Worm (Caenorhabditis elegans) whole organism, young adult: ENCODE results near the gene K10B3.1.

Experiments
- B0336.3 ChIP-seq: fragments of 200-800 bp; sonication (Bioruptor generic); IDR thresholded peaks from 2 replicates; pipeline ENCODE4 v1.3.6; 2022; ENCODE audit warnings: missing genetic modification characterization, missing compliant biosample characterization
- T07F8.4 ChIP-seq: sonication (generic microtip); optimal IDR thresholded peaks from 2 replicates; lab custom pipeline; 2016; ENCODE audit warnings: mild to moderate bottlenecking, missing genetic modification characterization, moderate library complexity, missing compliant biosample characterization
- Y56A3A.18 ChIP-seq: fragments of 200-800 bp; sonication (Bioruptor generic); IDR thresholded peaks from 2 replicates; pipeline ENCODE4 v1.3.6; 2022; ENCODE audit warnings: missing genetic modification reagents, missing genetic modification characterization, missing compliant biosample characterization
- Y67H2A.10 ChIP-seq: fragments of 200-800 bp; sonication (Bioruptor generic); conservative IDR thresholded peaks from 2 replicates; pipeline ENCODE4 v1.3.6; 2022; ENCODE audit warnings: missing genetic modification reagents, missing genetic modification characterization, missing compliant biosample characterization
- athp-1 ChIP-seq: sonication (generic microtip); optimal IDR thresholded peaks from 2 replicates; lab custom pipeline; 2017; ENCODE audit warnings: mild to moderate bottlenecking, missing genetic modification characterization, missing compliant biosample characterization
- cebp-1 ChIP-seq, 2 experiments: fragments of 200-800 bp in 1 of 2; sonication (Bioruptor generic) in 1 of 2; sonication (generic microtip) in 1 of 2; IDR thresholded peaks in 1 of 2; optimal IDR thresholded peaks in 1 of 2; 2 replicates each; pipeline versions ENCODE4 v1.3.6 to Lab custom; 2017 to 2022; ENCODE audit warnings: missing compliant biosample characterization in 2 of 2, missing genetic modification characterization in 2 of 2, mild to moderate bottlenecking in 1 of 2, missing genetic modification reagents in 1 of 2, moderate library complexity in 1 of 2
- ceh-27 ChIP-seq: fragments of 200-800 bp; sonication (Bioruptor generic); optimal IDR thresholded peaks from 2 replicates; lab custom pipeline; 2018; ENCODE audit warnings: mild to moderate bottlenecking, missing genetic modification characterization, moderate library complexity, missing compliant biosample characterization
- ceh-40 ChIP-seq: fragments of 200-800 bp; sonication (Bioruptor generic); IDR thresholded peaks from 2 replicates; pipeline ENCODE4 v1.3.6; 2022; ENCODE audit warnings: missing genetic modification characterization, missing compliant biosample characterization
- ceh-79 ChIP-seq: sonication (generic microtip); optimal IDR thresholded peaks from 2 replicates; lab custom pipeline; 2017; ENCODE audit warnings: mild to moderate bottlenecking, missing genetic modification characterization, missing compliant biosample characterization
- dox-1 ChIP-seq: fragments of 200-800 bp; sonication (Bioruptor generic); IDR thresholded peaks from 2 replicates; pipeline ENCODE4 v1.3.6; 2022; ENCODE audit warnings: missing genetic modification reagents, missing genetic modification characterization, missing compliant biosample characterization
- egrh-3 ChIP-seq: fragments of 200-800 bp; sonication (Bioruptor generic); IDR thresholded peaks from 2 replicates; pipeline ENCODE4 v1.3.6; 2022; ENCODE audit warnings: missing genetic modification reagents, missing genetic modification characterization, missing compliant biosample characterization
- hlh-26 ChIP-seq: fragments of 200-800 bp; sonication (Bioruptor generic); conservative IDR thresholded peaks from 2 replicates; pipeline ENCODE4 v1.3.6; 2022; ENCODE audit warnings: missing genetic modification reagents, missing genetic modification characterization, missing compliant biosample characterization
- hmg-1.2 ChIP-seq: fragments of 200-800 bp; sonication (Bioruptor generic); IDR thresholded peaks from 2 replicates; pipeline ENCODE4 v1.3.6; 2022; ENCODE audit warnings: missing genetic modification reagents, missing genetic modification characterization, missing compliant biosample characterization
- hrde-1 ChIP-seq: sonication (generic microtip); optimal IDR thresholded peaks from 2 replicates; lab custom pipeline; 2016; ENCODE audit warnings: missing genetic modification characterization, mild to moderate bottlenecking, missing compliant biosample characterization, moderate library complexity, missing genotype, missing genetic modification reagents, borderline replicate concordance
- hsf-1 ChIP-seq: fragments of 200-800 bp; sonication (Bioruptor generic); IDR thresholded peaks from 2 replicates; pipeline ENCODE4 v1.3.6; 2022; ENCODE audit warnings: missing genetic modification reagents, missing genetic modification characterization, missing compliant biosample characterization
- let-526 ChIP-seq: fragments of 200-800 bp; sonication (Bioruptor generic); IDR thresholded peaks from 2 replicates; pipeline ENCODE4 v1.3.6; 2022; ENCODE audit warnings: missing genetic modification reagents, missing genetic modification characterization, missing compliant biosample characterization
- let-607 ChIP-seq, 2 experiments: fragments of 200-800 bp in 1 of 2; sonication (Bioruptor generic) in 1 of 2; sonication (generic microtip) in 1 of 2; optimal IDR thresholded peaks; 2 replicates each; lab custom pipeline; 2016 to 2018; ENCODE audit warnings: mild to moderate bottlenecking in 2 of 2, missing compliant biosample characterization in 2 of 2, missing genetic modification characterization in 2 of 2, moderate library complexity in 2 of 2, missing genotype in 1 of 2
- lir-1 ChIP-seq: fragments of 200-800 bp; sonication (Bioruptor generic); conservative IDR thresholded peaks from 2 replicates; pipeline ENCODE4 v1.3.6; 2022; ENCODE audit warnings: missing genetic modification reagents, missing genetic modification characterization, missing compliant biosample characterization
- lsy-27 ChIP-seq: sonication (generic microtip); optimal IDR thresholded peaks from 2 replicates; lab custom pipeline; 2017; ENCODE audit warnings: missing genetic modification characterization, mild to moderate bottlenecking, missing compliant biosample characterization, antibody characterized with exemption, missing genotype, borderline replicate concordance; ENCODE audit not compliant: insufficient read depth
- madf-3 ChIP-seq: fragments of 200-800 bp; sonication (Bioruptor generic); IDR thresholded peaks from 2 replicates; pipeline ENCODE4 v1.3.6; 2022; ENCODE audit warnings: missing genetic modification reagents, missing genetic modification characterization, missing compliant biosample characterization
- mcd-1 ChIP-seq: fragments of 200-800 bp; sonication (Bioruptor generic); IDR thresholded peaks from 2 replicates; pipeline ENCODE4 v1.3.6; 2022; ENCODE audit warnings: missing genetic modification reagents, missing genetic modification characterization, missing compliant biosample characterization
- mes-4 ChIP-seq: sonication (generic microtip); optimal IDR thresholded peaks from 2 replicates; lab custom pipeline; 2016; ENCODE audit warnings: missing genotype, missing genetic modification characterization, missing compliant biosample characterization
- nfya-2 ChIP-seq: fragments of 200-800 bp; sonication (Bioruptor generic); IDR thresholded peaks from 2 replicates; pipeline ENCODE4 v1.3.6; 2022; ENCODE audit warnings: missing genetic modification reagents, missing genetic modification characterization, missing compliant biosample characterization
- nfyb-1 ChIP-seq: fragments of 200-800 bp; sonication (Bioruptor generic); IDR thresholded peaks from 2 replicates; pipeline ENCODE4 v1.3.6; 2022; ENCODE audit warnings: missing genetic modification reagents, missing genetic modification characterization, missing compliant biosample characterization
- nhr-80 ChIP-seq: sonication (generic microtip); optimal IDR thresholded peaks from 2 replicates; lab custom pipeline; 2016; ENCODE audit warnings: missing genetic modification characterization, missing compliant biosample characterization
- nhr-90 ChIP-seq: sonication (generic microtip); optimal IDR thresholded peaks from 2 replicates; lab custom pipeline; 2016; ENCODE audit warnings: missing genotype, mild to moderate bottlenecking, missing genetic modification characterization, missing compliant biosample characterization
- pbrm-1 ChIP-seq: fragments of 200-800 bp; sonication (Bioruptor generic); IDR thresholded peaks from 2 replicates; pipeline ENCODE4 v1.3.6; 2022; ENCODE audit warnings: missing genetic modification reagents, missing genetic modification characterization, missing compliant biosample characterization
- pha-4 ChIP-seq: fragments of 150-350 bp; sonication (generic microtip); optimal IDR thresholded peaks from 2 replicates; lab custom pipeline; 2014; ENCODE audit warnings: missing biosample characterization, missing genetic modification reagents, missing genetic modification characterization
- rcor-1 ChIP-seq: fragments of 200-800 bp; sonication (Bioruptor generic); IDR thresholded peaks from 2 replicates; pipeline ENCODE4 v1.3.6; 2022; ENCODE audit warnings: missing genetic modification reagents, missing genetic modification characterization, missing compliant biosample characterization
- sea-2 ChIP-seq: fragments of 200-800 bp; sonication (Bioruptor generic); IDR thresholded peaks from 2 replicates; pipeline ENCODE4 v1.3.6; 2022; ENCODE audit warnings: missing genetic modification characterization, missing compliant biosample characterization
- snpc-3.4 ChIP-seq: sonication (generic microtip); optimal IDR thresholded peaks from 2 replicates; lab custom pipeline; 2017; ENCODE audit warnings: missing genetic modification characterization, mild to moderate bottlenecking, missing compliant biosample characterization, antibody characterized with exemption, moderate library complexity, missing genotype, missing genetic modification reagents
- snpc-4 ChIP-seq, 5 experiments: fragments of 150-350 bp in 1 of 5; sonication (generic microtip) in 4 of 5; optimal IDR thresholded peaks; 2 replicates each; lab custom pipeline; 2014 to 2018; ENCODE audit warnings: missing genetic modification characterization in 5 of 5, missing biosample characterization in 3 of 5, antibody characterized with exemption in 2 of 5, mild to moderate bottlenecking in 2 of 5, missing compliant biosample characterization in 2 of 5, missing genotype in 2 of 5, moderate library complexity in 2 of 5, missing genetic modification reagents in 1 of 5
- sptf-2 ChIP-seq: fragments of 200-800 bp; sonication (Bioruptor generic); optimal IDR thresholded peaks from 2 replicates; lab custom pipeline; 2018; ENCODE audit warnings: mild to moderate bottlenecking, missing genetic modification characterization, missing compliant biosample characterization
- tlf-1 ChIP-seq: fragments of 200-800 bp; sonication (Bioruptor generic); optimal IDR thresholded peaks from 2 replicates; lab custom pipeline; 2018; ENCODE audit warnings: mild to moderate bottlenecking, missing genetic modification characterization, missing compliant biosample characterization
- zfh-2 ChIP-seq: fragments of 200-800 bp; sonication (Bioruptor generic); conservative IDR thresholded peaks from 2 replicates; pipeline ENCODE4 v1.3.6; 2022; ENCODE audit warnings: missing genetic modification reagents, missing genetic modification characterization, missing compliant biosample characterization
- zim-3 ChIP-seq: sonication (generic microtip); optimal IDR thresholded peaks from 2 replicates; lab custom pipeline; 2017; ENCODE audit warnings: mild to moderate bottlenecking, missing genetic modification characterization, moderate library complexity, missing compliant biosample characterization
- ztf-28 ChIP-seq: fragments of 200-800 bp; sonication (Bioruptor generic); IDR thresholded peaks from 2 replicates; pipeline ENCODE4 v1.3.6; 2022; ENCODE audit warnings: missing genetic modification reagents, missing genetic modification characterization, missing compliant biosample characterization

K10B3.1 gene

DNA sequence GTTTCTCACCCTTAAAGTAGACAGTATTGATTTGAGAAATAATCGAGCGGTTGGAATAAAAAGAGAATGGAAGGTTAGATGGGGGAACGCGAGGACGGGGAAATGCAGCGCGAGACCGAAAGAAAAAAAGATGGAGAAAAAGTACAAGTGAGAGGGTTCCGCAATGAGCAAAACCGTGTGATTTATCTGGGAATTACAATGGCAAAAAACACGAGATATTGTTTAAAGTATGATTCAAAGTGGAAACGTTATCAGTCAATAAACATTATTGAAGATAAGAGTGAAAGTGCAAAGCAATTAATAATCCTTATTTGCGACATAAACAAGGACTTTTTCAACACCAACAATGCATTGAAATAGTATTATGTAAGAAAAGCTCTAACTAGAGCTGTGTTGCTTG is 33.1 kb upstream of the K10B3.1 start, which contains the start of gene ztf-13:
Gene ztf-13 (minus strand): TSS at position 11 of the 400 bp plus-strand sequence.
- no peak for TF ChIP-seq nhr-90 (tag; lab: Kevin White, UChicago)
- no peak for TF ChIP-seq mes-4
- peak; percentile 6 for TF ChIP-seq pha-4
- no peak for TF ChIP-seq cebp-1 (GFP tag; IDR thresholded peaks at IDR 0.05; lab: Robert Waterston, UW)
- TF ChIP-seq cebp-1 (tag; optimal IDR thresholded peaks at IDR 0.05; lab: Kevin White, UChicago), result peak; percentile 27
- peak; percentile 0 for TF ChIP-seq nhr-80
- TF ChIP-seq Y56A3A.18, result no peak

DNA sequence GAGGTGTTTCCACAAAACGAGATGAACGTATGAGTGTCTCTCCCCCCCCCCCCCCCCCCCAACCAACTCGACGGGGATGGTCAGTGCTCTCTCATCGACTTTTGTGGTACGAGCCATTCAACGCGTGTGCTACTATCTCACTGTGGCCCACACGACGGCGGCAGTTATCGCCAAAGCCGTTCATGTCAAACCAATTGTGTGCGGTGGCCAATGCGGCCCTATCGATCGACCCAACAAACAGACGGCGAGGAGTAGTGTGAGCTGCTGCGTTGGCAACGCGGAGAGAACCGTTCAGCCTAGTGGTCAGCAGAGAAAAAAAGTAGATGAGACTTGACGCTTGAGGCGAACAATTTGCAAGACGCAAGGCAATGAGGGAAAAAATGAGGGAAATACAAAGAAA is 32.5 kb upstream of the K10B3.1 start:
- peak; percentile 51; the same call in 1 of the 2 replicates for TF ChIP-seq nfyb-1 (GFP tag; lab: Robert Waterston, UW)
- TF ChIP-seq hlh-26, result no peak
- no peak for TF ChIP-seq zim-3
- peak; percentile 32 for TF ChIP-seq ceh-27 (GFP tag; lab: Kevin White, UChicago)
- peak; percentile 33; the same call in 1 of the 2 replicates for TF ChIP-seq B0336.3 (GFP tag; lab: Robert Waterston, UW)
- TF ChIP-seq hsf-1, result no peak
- TF ChIP-seq let-607 (tag; optimal IDR thresholded peaks at IDR 0.05; lab: Kevin White, UChicago), result peak; percentile 33 to 39
- no peak for TF ChIP-seq nfya-2 (GFP tag; lab: Robert Waterston, UW)
- TF ChIP-seq ceh-40 (GFP tag; lab: Robert Waterston, UW), result no peak
- no peak for TF ChIP-seq hrde-1 (tag; lab: Kevin White, UChicago)
- TF ChIP-seq snpc-4 (GFP tag; optimal IDR thresholded peaks at IDR 0.05; lab: Kevin White, UChicago), result no peak
- no peak for TF ChIP-seq snpc-4 (tag; optimal IDR thresholded peaks at IDR 0.05; lab: Kevin White, UChicago)
- no peak for TF ChIP-seq ztf-28 (GFP tag; lab: Robert Waterston, UW)
- no peak for TF ChIP-seq rcor-1 (GFP tag; lab: Robert Waterston, UW)
- TF ChIP-seq sptf-2, result no peak
- no peak for TF ChIP-seq lir-1 (GFP tag; lab: Robert Waterston, UW)
- no peak for TF ChIP-seq athp-1 (tag; lab: Kevin White, UChicago)
- TF ChIP-seq ceh-79 (tag; lab: Kevin White, UChicago), result no peak
- TF ChIP-seq T07F8.4, result no peak
- no peak for TF ChIP-seq pbrm-1
- TF ChIP-seq hmg-1.2, result peak; percentile 8; the same call in 1 of the 2 replicates
- peak; percentile 58 for TF ChIP-seq dox-1
- TF ChIP-seq zfh-2 (GFP tag; lab: Robert Waterston, UW), result peak; percentile 84
- peak; percentile 29 for TF ChIP-seq nhr-80
- TF ChIP-seq sea-2, result no peak
- no peak for TF ChIP-seq lsy-27 (tag; lab: Kevin White, UChicago)
- TF ChIP-seq cebp-1 (GFP tag; IDR thresholded peaks at IDR 0.05; lab: Robert Waterston, UW), result no peak
- TF ChIP-seq cebp-1 (tag; optimal IDR thresholded peaks at IDR 0.05; lab: Kevin White, UChicago), result peak; percentile 12
- no peak; the same call in 1 of the 2 replicates for TF ChIP-seq egrh-3
- TF ChIP-seq madf-3, result no peak
- no peak for TF ChIP-seq Y67H2A.10
- no peak for TF ChIP-seq let-526 (GFP tag; lab: Robert Waterston, UW)
- no peak for TF ChIP-seq snpc-3.4 (tag; lab: Kevin White, UChicago)
- TF ChIP-seq mcd-1 (GFP tag; lab: Robert Waterston, UW), result peak; percentile 52; the same call in 1 of the 2 replicates
- no peak for TF ChIP-seq tlf-1 (GFP tag; lab: Kevin White, UChicago)
